Fruit fly (Drosophila melanogaster): Measurements from ENCODE around the gene Alp1.

Gene Alp1

dm6 chr3L:21464240-21464639 lies 19.6 kb upstream of the Alp1 start (continued):
- TF ChIP-seq CG9727 (GFP tag; optimal IDR thresholded peaks at IDR 0.05) (peak; percentile 94), wdn (GFP tag; IDR thresholded peaks at IDR 0.05) (no peak), trh (GFP tag; optimal IDR thresholded peaks at IDR 0.05) (peak; percentile 47), CG2875 (GFP tag; optimal IDR thresholded peaks at IDR 0.05) (peak; percentile 87), sc (optimal IDR thresholded peaks at IDR 0.05) (no peak), sc (GFP tag; optimal IDR thresholded peaks at IDR 0.05) (peak; percentile 89), Mrtf (GFP tag; IDR thresholded peaks at IDR 0.05) (no peak), CG11723 (GFP tag; optimal IDR thresholded peaks at IDR 0.05) (peak; percentile 52), ash1 (GFP tag; optimal IDR thresholded peaks at IDR 0.05) (no peak), Elba2 (GFP tag; optimal IDR thresholded peaks at IDR 0.05) (no peak), tgo (GFP tag; IDR thresholded peaks at IDR 0.05) (no peak), CG32772 (GFP tag; IDR thresholded peaks at IDR 0.05) (0 out of 2 replicates have a peak, but pooled peaks have one; percentile 42), CG16813 (GFP tag; IDR thresholded peaks at IDR 0.05; ENCODE audit: partially characterized antibody) (no peak), dati (GFP tag; IDR thresholded peaks at IDR 0.05) (0 out of 2 replicates have a peak, but pooled peaks have one; percentile 42), Vsx1 (GFP tag; optimal IDR thresholded peaks at IDR 0.05) (peak; percentile 85), bbx (GFP tag; IDR thresholded peaks at IDR 0.05; ENCODE audit: partially characterized antibody) (no peak), lilli (GFP tag; optimal IDR thresholded peaks at IDR 0.05) (peak; percentile 0), Dref (GFP tag; IDR thresholded peaks at IDR 0.05) (0 out of 2 replicates have a peak, but pooled peaks have one; percentile 7), fu2 (GFP tag; optimal IDR thresholded peaks at IDR 0.05) (no peak), Hand (GFP tag; optimal IDR thresholded peaks at IDR 0.05) (no peak), Jarid2 (GFP tag; optimal IDR thresholded peaks at IDR 0.05) (peak; percentile 53), sob (GFP tag; IDR thresholded peaks at IDR 0.05) (0 out of 2 replicates have a peak, but pooled peaks have one; percentile 31), CG3995 (GFP tag; optimal IDR thresholded peaks at IDR 0.05) (no peak), CG12769 (tag; optimal IDR thresholded peaks at IDR 0.05) (no peak), CG4282 (GFP tag; optimal IDR thresholded peaks at IDR 0.05) (no peak), Xrp1 (GFP tag; IDR thresholded peaks at IDR 0.05) (peak; percentile 88), CG16779 (GFP tag; IDR thresholded peaks at IDR 0.05) (no peak), CG13296 (GFP tag; optimal IDR thresholded peaks at IDR 0.05) (no peak), vnd (GFP tag; IDR thresholded peaks at IDR 0.05; ENCODE audit: partially characterized antibody) (no peak), CG16863 (GFP tag; optimal IDR thresholded peaks at IDR 0.05) (peak; percentile 61), wek (GFP tag; optimal IDR thresholded peaks at IDR 0.05) (peak; percentile 57), crp (GFP tag; optimal IDR thresholded peaks at IDR 0.05) (peak in 1 of 2 experiments; percentile 27), danr (GFP tag; IDR thresholded peaks at IDR 0.05) (0 out of 2 replicates have a peak, but pooled peaks have one; percentile 17), cas (GFP tag; IDR thresholded peaks at IDR 0.05) (no peak), CG2120 (GFP tag; optimal IDR thresholded peaks at IDR 0.05) (no peak), Aef1 (GFP tag; IDR thresholded peaks at IDR 0.05) (no peak), Pdp1 (GFP tag; optimal IDR thresholded peaks at IDR 0.05) (peak in 1 of 2 experiments; percentile 54), pho (GFP tag; optimal IDR thresholded peaks at IDR 0.05) (no peak), CG10209 (GFP tag; optimal IDR thresholded peaks at IDR 0.05) (peak; percentile 85), CG7271 (tag; optimal IDR thresholded peaks at IDR 0.05) (peak; percentile 97), CG10565 (GFP tag; optimal IDR thresholded peaks at IDR 0.05) (no peak), unc-4 (GFP tag; IDR thresholded peaks at IDR 0.05; ENCODE audit: partially characterized antibody) (no peak), toy (GFP tag; IDR thresholded peaks at IDR 0.05) (no peak), CG4730 (GFP tag; IDR thresholded peaks at IDR 0.05) (no peak), Gsc (GFP tag; IDR thresholded peaks at IDR 0.05) (no peak), Sry-δ (GFP tag; optimal IDR thresholded peaks at IDR 0.05) (no peak), CG4404 (GFP tag; IDR thresholded peaks at IDR 0.05) (peak; percentile 68), Usf (GFP tag; optimal IDR thresholded peaks at IDR 0.05) (peak; percentile 52), CG1602 (GFP tag; optimal IDR thresholded peaks at IDR 0.05) (peak; percentile 47), Abd-B (GFP tag; optimal IDR thresholded peaks at IDR 0.05) (no peak), Taf1 (GFP tag; IDR thresholded peaks at IDR 0.05) (no peak)

Measured in whole organism, embryonic.